Worm (Caenorhabditis elegans) whole organism, late embryonic: ENCODE measurements around the gene rps-28.

Experiments used
- C38D4.7 ChIP-seq: fragments of 200-800 bp; sonication (Bioruptor generic); optimal IDR thresholded peaks from 2 replicates; lab custom pipeline; 2018; ENCODE audit warnings: mild to moderate bottlenecking, missing genetic modification characterization, moderate library complexity, missing compliant biosample characterization
- K09A11.1 ChIP-seq: sonication (generic microtip); optimal IDR thresholded peaks from 2 replicates; lab custom pipeline; 2017; ENCODE audit warnings: antibody characterized with exemption, mild to moderate bottlenecking, missing genetic modification characterization, missing compliant biosample characterization; ENCODE audit not compliant: insufficient read depth
- Y22D7AL.16 ChIP-seq: sonication (generic microtip); optimal IDR thresholded peaks from 2 replicates; lab custom pipeline; 2016; ENCODE audit warnings: missing genetic modification characterization, missing compliant biosample characterization
- ceh-2 ChIP-seq: sonication (generic microtip); optimal IDR thresholded peaks from 2 replicates; lab custom pipeline; 2016; ENCODE audit warnings: missing genotype, missing genetic modification characterization, missing compliant biosample characterization
- ceh-22 ChIP-seq: sonication (generic microtip); optimal IDR thresholded peaks from 2 replicates; lab custom pipeline; 2017; ENCODE audit warnings: missing biosample characterization, missing genetic modification characterization
- ceh-24 ChIP-seq: sonication (generic microtip); optimal IDR thresholded peaks from 2 replicates; lab custom pipeline; 2016; ENCODE audit warnings: mild to moderate bottlenecking, missing genetic modification characterization, missing compliant biosample characterization
- ceh-30 ChIP-seq: fragments of 150-350 bp; optimal IDR thresholded peaks from 2 replicates; lab custom pipeline; 2014; ENCODE audit warnings: missing biosample characterization, missing genetic modification characterization
- ceh-31 ChIP-seq: sonication (generic microtip); optimal IDR thresholded peaks from 2 replicates; lab custom pipeline; 2016; ENCODE audit warnings: missing genetic modification characterization, missing compliant biosample characterization
- ceh-34 ChIP-seq: sonication (generic microtip); optimal IDR thresholded peaks from 2 replicates; lab custom pipeline; 2016; ENCODE audit warnings: mild to moderate bottlenecking, missing genetic modification characterization, missing compliant biosample characterization
- ceh-9 ChIP-seq: sonication (generic microtip); optimal IDR thresholded peaks from 2 replicates; lab custom pipeline; 2016; ENCODE audit warnings: mild to moderate bottlenecking, missing genetic modification characterization, inconsistent platforms, missing compliant biosample characterization
- che-1 ChIP-seq: sonication (generic microtip); optimal IDR thresholded peaks from 2 replicates; lab custom pipeline; 2016; ENCODE audit warnings: mild to moderate bottlenecking, missing genetic modification characterization, missing compliant biosample characterization
- dve-1 ChIP-seq: sonication (generic microtip); optimal IDR thresholded peaks from 2 replicates; lab custom pipeline; 2017; ENCODE audit warnings: antibody characterized with exemption, mild to moderate bottlenecking, missing genetic modification characterization, missing compliant biosample characterization
- ets-4 ChIP-seq: sonication (generic microtip); optimal IDR thresholded peaks from 2 replicates; lab custom pipeline; 2016; ENCODE audit warnings: missing genetic modification characterization, missing compliant biosample characterization
- eyg-1 ChIP-seq: sonication (generic microtip); optimal IDR thresholded peaks from 2 replicates; lab custom pipeline; 2016; ENCODE audit warnings: missing genotype, missing genetic modification characterization, missing compliant biosample characterization
- fax-1 ChIP-seq: sonication (generic microtip); optimal IDR thresholded peaks from 2 replicates; lab custom pipeline; 2016; ENCODE audit warnings: missing genotype, missing genetic modification characterization, missing compliant biosample characterization
- fkh-6 ChIP-seq: sonication (generic microtip); optimal IDR thresholded peaks from 2 replicates; lab custom pipeline; 2016; ENCODE audit warnings: missing genetic modification characterization, missing compliant biosample characterization
- gmeb-2 ChIP-seq: sonication (generic microtip); optimal IDR thresholded peaks from 2 replicates; lab custom pipeline; 2016; ENCODE audit warnings: missing genetic modification characterization, inconsistent platforms, missing compliant biosample characterization
- hlh-13 ChIP-seq: fragments of 200-800 bp; sonication (Bioruptor generic); optimal IDR thresholded peaks from 2 replicates; lab custom pipeline; 2018; ENCODE audit warnings: mild to moderate bottlenecking, missing genetic modification characterization, missing compliant biosample characterization
- hlh-15 ChIP-seq: sonication (generic microtip); optimal IDR thresholded peaks from 2 replicates; lab custom pipeline; 2016; ENCODE audit warnings: missing genetic modification characterization, missing compliant biosample characterization
- hlh-30 ChIP-seq: sonication (generic microtip); optimal IDR thresholded peaks from 2 replicates; lab custom pipeline; 2017; ENCODE audit warnings: antibody characterized with exemption, missing genetic modification characterization, missing compliant biosample characterization; ENCODE audit not compliant: insufficient read depth
- hlh-6 ChIP-seq: sonication (generic microtip); optimal IDR thresholded peaks from 2 replicates; lab custom pipeline; 2016; ENCODE audit warnings: missing genotype, missing genetic modification characterization, missing compliant biosample characterization
- hlh-8 ChIP-seq: sonication (generic microtip); optimal IDR thresholded peaks from 2 replicates; lab custom pipeline; 2016; ENCODE audit warnings: missing genotype, missing genetic modification characterization, missing compliant biosample characterization
- lin-11 ChIP-seq: fragments of 200-800 bp; sonication (Bioruptor generic); optimal IDR thresholded peaks from 2 replicates; lab custom pipeline; 2018; ENCODE audit warnings: mild to moderate bottlenecking, missing genetic modification characterization, missing compliant biosample characterization
- madf-2 ChIP-seq: sonication (generic microtip); optimal IDR thresholded peaks from 2 replicates; lab custom pipeline; 2017; ENCODE audit warnings: missing genetic modification characterization, missing compliant biosample characterization
- mec-3 ChIP-seq: sonication (generic microtip); optimal IDR thresholded peaks from 2 replicates; lab custom pipeline; 2016; ENCODE audit warnings: borderline replicate concordance, missing genetic modification characterization, missing compliant biosample characterization
- nfya-1 ChIP-seq: sonication (generic microtip); optimal IDR thresholded peaks from 2 replicates; lab custom pipeline; 2017; ENCODE audit warnings: missing genetic modification characterization, mild to moderate bottlenecking, missing compliant biosample characterization, antibody characterized with exemption, moderate library complexity
- nhr-11 ChIP-seq: fragments of 150-350 bp; optimal IDR thresholded peaks from 2 replicates; lab custom pipeline; 2014; ENCODE audit warnings: missing biosample characterization, missing genetic modification characterization
- npax-4 ChIP-seq: sonication (generic microtip); optimal IDR thresholded peaks from 2 replicates; lab custom pipeline; 2016; ENCODE audit warnings: missing genetic modification characterization, missing compliant biosample characterization
- odd-2 ChIP-seq: sonication (generic microtip); optimal IDR thresholded peaks from 2 replicates; lab custom pipeline; 2017; ENCODE audit warnings: antibody characterized with exemption, mild to moderate bottlenecking, missing genetic modification characterization, missing compliant biosample characterization
- pag-3 ChIP-seq: sonication (generic microtip); optimal IDR thresholded peaks from 2 replicates; lab custom pipeline; 2016; ENCODE audit warnings: missing compliant biosample characterization, missing genetic modification characterization, borderline replicate concordance
- pax-1 ChIP-seq: fragments of 150-350 bp; optimal IDR thresholded peaks from 2 replicates; lab custom pipeline; 2014; ENCODE audit warnings: missing biosample characterization, missing genetic modification characterization
- pqm-1 ChIP-seq: sonication (generic microtip); optimal IDR thresholded peaks from 2 replicates; lab custom pipeline; 2016; ENCODE audit warnings: missing genetic modification characterization, missing compliant biosample characterization
- pros-1 ChIP-seq: fragments of 150-350 bp; optimal IDR thresholded peaks from 2 replicates; lab custom pipeline; 2014; ENCODE audit warnings: missing biosample characterization, missing genetic modification reagents, missing genetic modification characterization
- rnt-1 ChIP-seq: sonication (generic microtip); optimal IDR thresholded peaks from 2 replicates; lab custom pipeline; 2016; ENCODE audit warnings: missing genetic modification characterization, missing compliant biosample characterization
- sdc-2 ChIP-seq: sonication (generic microtip); optimal IDR thresholded peaks from 2 replicates; lab custom pipeline; 2016; ENCODE audit warnings: missing genotype, missing genetic modification characterization, missing compliant biosample characterization
- syd-9 ChIP-seq: sonication (generic microtip); optimal IDR thresholded peaks from 2 replicates; lab custom pipeline; 2016; ENCODE audit warnings: mild to moderate bottlenecking, missing genetic modification characterization, moderate library complexity, missing compliant biosample characterization
- tbx-7 ChIP-seq: sonication (generic microtip); optimal IDR thresholded peaks from 2 replicates; lab custom pipeline; 2016; ENCODE audit warnings: missing genotype, missing genetic modification characterization, missing compliant biosample characterization
- ttx-3 ChIP-seq: sonication (generic microtip); optimal IDR thresholded peaks from 2 replicates; lab custom pipeline; 2016; ENCODE audit warnings: missing genetic modification reagents, missing genetic modification characterization, missing compliant biosample characterization
- unc-42 ChIP-seq: sonication (generic microtip); optimal IDR thresholded peaks from 2 replicates; lab custom pipeline; 2016; ENCODE audit warnings: missing genotype, missing genetic modification characterization, missing compliant biosample characterization
- unc-55 ChIP-seq: sonication (generic microtip); optimal IDR thresholded peaks from 2 replicates; lab custom pipeline; 2017; ENCODE audit warnings: missing biosample characterization, missing genetic modification reagents, missing genetic modification characterization
- unc-86 ChIP-seq: sonication (generic microtip); optimal IDR thresholded peaks from 2 replicates; lab custom pipeline; 2016; ENCODE audit warnings: missing genetic modification characterization, missing compliant biosample characterization
- zip-5 ChIP-seq: sonication (generic microtip); optimal IDR thresholded peaks from 2 replicates; lab custom pipeline; 2016; ENCODE audit warnings: missing genetic modification characterization, missing compliant biosample characterization

The rps-28 gene

ce11 chrIV:1687151-1687550, 27.7 kb downstream of the rps-28 start (continued):
- TF ChIP-seq sdc-2 (tag; lab: Kevin White, UChicago) (peak; percentile 58), Y22D7AL.16 (tag; lab: Kevin White, UChicago) (no peak), ceh-2 (peak; percentile 93), hlh-13 (GFP tag; lab: Kevin White, UChicago) (no peak), C38D4.7 (GFP tag; lab: Kevin White, UChicago) (no peak), ceh-22 (no peak), unc-55 (GFP tag; lab: Kevin White, UChicago) (no peak), hlh-8 (tag; lab: Kevin White, UChicago) (peak; percentile 84), dve-1 (tag; lab: Kevin White, UChicago) (no peak), ceh-30 (no peak), pros-1 (tag; lab: Kevin White, UChicago) (no peak), fkh-6 (tag; lab: Kevin White, UChicago) (peak; percentile 80), hlh-6 (tag; lab: Kevin White, UChicago) (peak; percentile 71), pax-1 (no peak), madf-2 (no peak), npax-4 (tag; lab: Kevin White, UChicago) (no peak)

- no peak for TF ChIP-seq hlh-13 (GFP tag; lab: Kevin White, UChicago)
- no peak for TF ChIP-seq odd-2
- TF ChIP-seq unc-42 = peak; percentile 80
- no peak for TF ChIP-seq ceh-9 (tag; lab: Kevin White, UChicago)
- TF ChIP-seq zip-5 (tag; lab: Kevin White, UChicago) = no peak
- TF ChIP-seq madf-2 = no peak
Measured at ce11 chrIV:1691651-1692050, 32.2 kb downstream of the rps-28 start.

- TF ChIP-seq ceh-22 = no peak
Measured at ce11 chrIV:1699599-1699998, 40.1 kb downstream of the rps-28 start, which contains the start of gene bus-2. TSS of gene bus-2 (plus strand) at chrIV:1699899.

ce11 chrIV:1706996-1707395, 47.5 kb downstream of the rps-28 start, which contains the start of gene K08D12.4:
TSS of gene K08D12.4 (plus strand) at chrIV:1707296.
- no peak for TF ChIP-seq eyg-1 (tag; lab: Kevin White, UChicago)
- TF ChIP-seq che-1 = no peak
- no peak for TF ChIP-seq tbx-7 (tag; lab: Kevin White, UChicago)
- TF ChIP-seq hlh-6 (tag; lab: Kevin White, UChicago) = no peak
- TF ChIP-seq fax-1 (tag; lab: Kevin White, UChicago) = no peak
- TF ChIP-seq hlh-15 = no peak
- TF ChIP-seq ceh-31 (tag; lab: Kevin White, UChicago) = no peak
- no peak for TF ChIP-seq K09A11.1
- TF ChIP-seq pros-1 (tag; lab: Kevin White, UChicago) = no peak
- TF ChIP-seq hlh-8 (tag; lab: Kevin White, UChicago) = no peak
- TF ChIP-seq ceh-34 (tag; lab: Kevin White, UChicago) = no peak
- TF ChIP-seq unc-42 = no peak
- TF ChIP-seq ttx-3 (tag; lab: Kevin White, UChicago) = no peak
- TF ChIP-seq ceh-24 (tag; lab: Kevin White, UChicago) = no peak
- TF ChIP-seq ets-4 (tag; lab: Kevin White, UChicago) = no peak
- no peak for TF ChIP-seq hlh-30 (tag; lab: Kevin White, UChicago)

ce11 chrIV:1707960-1708359, 48.5 kb downstream of the rps-28 start:
- no peak for TF ChIP-seq K09A11.1
- no peak for TF ChIP-seq gmeb-2 (tag; lab: Kevin White, UChicago)
- TF ChIP-seq syd-9 (tag; lab: Kevin White, UChicago) = no peak
- TF ChIP-seq ceh-31 (tag; lab: Kevin White, UChicago) = no peak
- no peak for TF ChIP-seq ceh-30
- no peak for TF ChIP-seq madf-2
- no peak for TF ChIP-seq rnt-1 (tag; lab: Kevin White, UChicago)
- TF ChIP-seq pros-1 (tag; lab: Kevin White, UChicago) = no peak
- TF ChIP-seq pag-3 = no peak
- TF ChIP-seq ceh-22 = no peak
- no peak for TF ChIP-seq unc-55 (GFP tag; lab: Kevin White, UChicago)
- TF ChIP-seq nfya-1 (tag; lab: Kevin White, UChicago) = no peak
- no peak for TF ChIP-seq ttx-3 (tag; lab: Kevin White, UChicago)
- TF ChIP-seq unc-86 = no peak
- no peak for TF ChIP-seq dve-1 (tag; lab: Kevin White, UChicago)
- no peak for TF ChIP-seq nhr-11 (tag; lab: Kevin White, UChicago)
- TF ChIP-seq mec-3 (tag; lab: Kevin White, UChicago) = no peak
- TF ChIP-seq pqm-1 = no peak
- TF ChIP-seq lin-11 (tag; lab: Kevin White, UChicago) = no peak
